Fruit fly (Drosophila melanogaster): Measurements from ENCODE around the gene CG17292.

Gene CG17292

dm6 chr2L:8376717-8377116 lies 6.5 kb downstream of the CG17292 start, which contains the start of the genes CG13390 and CG17294 (continued):
- TF ChIP-seq crp (GFP tag; optimal IDR thresholded peaks at IDR 0.05) (peak; percentile 52 to 85), salm (tag; optimal IDR thresholded peaks at IDR 0.05) (peak; percentile 99), Usf (GFP tag; optimal IDR thresholded peaks at IDR 0.05) (peak; percentile 98), CG10565 (GFP tag; optimal IDR thresholded peaks at IDR 0.05) (peak; percentile 93), E2f1 (GFP tag; IDR thresholded peaks at IDR 0.05) (peak; percentile 100), CG7963 (GFP tag; IDR thresholded peaks at IDR 0.05; ENCODE audit: partially characterized antibody) (peak; percentile 58), CG10267 (tag; optimal IDR thresholded peaks at IDR 0.05) (peak; percentile 98), Hr51 (GFP tag; optimal IDR thresholded peaks at IDR 0.05) (peak; percentile 96 to 100), Hand (GFP tag; optimal IDR thresholded peaks at IDR 0.05) (peak; percentile 99), psq (GFP tag; optimal IDR thresholded peaks at IDR 0.05) (peak; percentile 97), CG14710 (tag; optimal IDR thresholded peaks at IDR 0.05) (peak; percentile 98), sc (optimal IDR thresholded peaks at IDR 0.05) (no peak), sc (GFP tag; optimal IDR thresholded peaks at IDR 0.05) (peak; percentile 99), ERR (GFP tag; optimal IDR thresholded peaks at IDR 0.05) (peak; percentile 84), danr (GFP tag; IDR thresholded peaks at IDR 0.05) (peak; percentile 99), CG13123 (GFP tag; optimal IDR thresholded peaks at IDR 0.05) (peak; percentile 98), HHEX (GFP tag; optimal IDR thresholded peaks at IDR 0.05) (peak; percentile 100), pan (optimal IDR thresholded peaks at IDR 0.05) (no peak), pan (GFP tag; optimal IDR thresholded peaks at IDR 0.05 in 1 of 2, IDR thresholded peaks at IDR 0.05 in 1 of 2) (peak in 1 of 2 experiments; percentile 100), CG4360 (GFP tag; IDR thresholded peaks at IDR 0.05) (peak; percentile 90), dm (GFP tag; optimal IDR thresholded peaks at IDR 0.05) (peak; percentile 87), jing (GFP tag; optimal IDR thresholded peaks at IDR 0.05) (peak; percentile 99), chinmo (GFP tag; IDR thresholded peaks at IDR 0.05; ENCODE audit: partially characterized antibody) (peak; percentile 57; the same call in 1 of the 4 replicates), Adf1 (GFP tag; IDR thresholded peaks at IDR 0.05) (peak; percentile 93), lola (GFP tag; optimal IDR thresholded peaks at IDR 0.05) (peak in 1 of 3 experiments; percentile 99), CG16863 (GFP tag; optimal IDR thresholded peaks at IDR 0.05) (peak; percentile 92), ind (GFP tag; optimal IDR thresholded peaks at IDR 0.05) (peak; percentile 99), btn (GFP tag; optimal IDR thresholded peaks at IDR 0.05) (peak; percentile 8), Lhr (GFP tag; optimal IDR thresholded peaks at IDR 0.05) (peak; percentile 97), CG7745 (tag; optimal IDR thresholded peaks at IDR 0.05) (peak; percentile 89), ham (GFP tag; IDR thresholded peaks at IDR 0.05) (peak; percentile 99), Fer2 (tag; optimal IDR thresholded peaks at IDR 0.05) (peak; percentile 100), CG43689 (GFP tag; IDR thresholded peaks at IDR 0.05) (peak; percentile 99), dati (GFP tag; IDR thresholded peaks at IDR 0.05) (peak; percentile 98), p53 (GFP tag; optimal IDR thresholded peaks at IDR 0.05) (peak; percentile 23), sug (tag; optimal IDR thresholded peaks at IDR 0.05) (peak; percentile 99), CG7928 (GFP tag; optimal IDR thresholded peaks at IDR 0.05) (peak; percentile 87), GATAe (GFP tag; conservative IDR thresholded peaks at IDR 0.05) (peak; percentile 99), tup (GFP tag; optimal IDR thresholded peaks at IDR 0.05) (peak; percentile 98), CG13287 (GFP tag; IDR thresholded peaks at IDR 0.05; ENCODE audit: partially characterized antibody) (peak; percentile 91), da (GFP tag; optimal IDR thresholded peaks at IDR 0.05) (peak; percentile 92), nmo (GFP tag; optimal IDR thresholded peaks at IDR 0.05) (peak; percentile 100), zfh1 (GFP tag; IDR thresholded peaks at IDR 0.05) (peak; percentile 100), chm (GFP tag; IDR thresholded peaks at IDR 0.05) (peak; percentile 99), Poxn (GFP tag; IDR thresholded peaks at IDR 0.05) (peak; percentile 99), Asciz (GFP tag; optimal IDR thresholded peaks at IDR 0.05) (peak; percentile 99), Dip3 (GFP tag; optimal IDR thresholded peaks at IDR 0.05) (peak; percentile 95), run (tag; optimal IDR thresholded peaks at IDR 0.05) (peak; percentile 99), vnd (GFP tag; IDR thresholded peaks at IDR 0.05; ENCODE audit: partially characterized antibody) (peak; percentile 63), zf30C (GFP tag; optimal IDR thresholded peaks at IDR 0.05) (peak; percentile 54)
